Worm (Caenorhabditis elegans) whole organism, late embryonic: Measurements from ENCODE around the gene M176.16.

Source experiments
- ama-1 ChIP-seq: fragments of 150-350 bp; optimal IDR thresholded peaks from 2 replicates; lab custom pipeline; 2014
- ceh-22 ChIP-seq: sonication (generic microtip); optimal IDR thresholded peaks from 2 replicates; lab custom pipeline; 2017; ENCODE audit warnings: missing biosample characterization, missing genetic modification characterization
- ceh-45 ChIP-seq: fragments of 200-800 bp; sonication (Bioruptor generic); IDR thresholded peaks from 2 replicates; pipeline ENCODE4 v1.3.6; 2022; ENCODE audit warnings: missing genetic modification reagents, missing genetic modification characterization, missing compliant biosample characterization
- ets-4 ChIP-seq: sonication (generic microtip); optimal IDR thresholded peaks from 2 replicates; lab custom pipeline; 2016; ENCODE audit warnings: missing genetic modification characterization, missing compliant biosample characterization
- fkh-10 ChIP-seq: fragments of 150-350 bp; optimal IDR thresholded peaks from 2 replicates; lab custom pipeline; 2014; ENCODE audit warnings: missing biosample characterization, missing genetic modification reagents, missing genetic modification characterization
- hlh-13 ChIP-seq: fragments of 200-800 bp; sonication (Bioruptor generic); optimal IDR thresholded peaks from 2 replicates; lab custom pipeline; 2018; ENCODE audit warnings: mild to moderate bottlenecking, missing genetic modification characterization, missing compliant biosample characterization
- nhr-11 ChIP-seq: fragments of 150-350 bp; optimal IDR thresholded peaks from 2 replicates; lab custom pipeline; 2014; ENCODE audit warnings: missing biosample characterization, missing genetic modification characterization
- pat-9 ChIP-seq: fragments of 200-800 bp; sonication (Bioruptor generic); optimal IDR thresholded peaks from 2 replicates; lab custom pipeline; 2018; ENCODE audit warnings: mild to moderate bottlenecking, missing genetic modification characterization, moderate library complexity, missing compliant biosample characterization
- pha-4 ChIP-seq: fragments of 150-350 bp; optimal IDR thresholded peaks from 2 replicates; lab custom pipeline; 2018; ENCODE audit warnings: missing biosample characterization, missing genetic modification reagents, missing genetic modification characterization
- pqm-1 ChIP-seq: sonication (generic microtip); optimal IDR thresholded peaks from 2 replicates; lab custom pipeline; 2016; ENCODE audit warnings: missing genetic modification characterization, missing compliant biosample characterization
- tbx-2 ChIP-seq: sonication (generic microtip); optimal IDR thresholded peaks from 2 replicates; lab custom pipeline; 2016; ENCODE audit warnings: missing genetic modification characterization, missing compliant biosample characterization
- ttx-3 ChIP-seq: sonication (generic microtip); optimal IDR thresholded peaks from 2 replicates; lab custom pipeline; 2016; ENCODE audit warnings: missing genetic modification reagents, missing genetic modification characterization, missing compliant biosample characterization
- unc-42 ChIP-seq: sonication (generic microtip); optimal IDR thresholded peaks from 2 replicates; lab custom pipeline; 2016; ENCODE audit warnings: missing genotype, missing genetic modification characterization, missing compliant biosample characterization

DNA sequence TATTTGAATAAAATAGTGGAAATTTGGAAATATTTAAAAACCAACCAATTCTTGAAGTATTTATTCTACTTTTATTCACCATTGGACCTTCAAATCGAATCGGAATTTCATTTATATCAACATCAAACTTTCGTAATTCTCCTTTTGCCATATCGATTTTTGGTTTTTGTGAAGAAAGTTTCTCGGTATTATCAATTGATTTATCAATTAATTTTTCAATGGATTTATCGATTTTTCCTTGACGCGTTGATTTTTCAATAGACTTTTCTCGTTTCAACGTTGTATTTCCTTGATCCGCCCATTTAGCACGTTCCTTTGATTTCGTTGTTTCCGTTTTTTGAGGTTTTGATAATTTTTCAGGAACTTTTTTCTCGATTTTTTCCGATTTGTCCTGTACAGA, 48.9 kb upstream of the M176.16 start:
- no peak for TF ChIP-seq unc-42 (tag; lab: Kevin White, UChicago)
- TF ChIP-seq pha-4 (tag; lab: Kevin White, UChicago) = no peak
- TF ChIP-seq ttx-3 (tag; lab: Kevin White, UChicago) = no peak
- no peak for TF ChIP-seq ama-1
- TF ChIP-seq nhr-11 (tag; lab: Kevin White, UChicago) = no peak
- no peak for TF ChIP-seq tbx-2 (tag; lab: Kevin White, UChicago)
- TF ChIP-seq ceh-45 (GFP tag; lab: Robert Waterston, UW) = no peak
- TF ChIP-seq pqm-1 (tag; lab: Kevin White, UChicago) = no peak
- TF ChIP-seq pat-9 (tag; lab: Kevin White, UChicago) = no peak
- no peak for TF ChIP-seq ets-4 (tag; lab: Kevin White, UChicago)
- no peak for TF ChIP-seq fkh-10 (GFP tag; lab: Kevin White, UChicago)
- no peak for TF ChIP-seq ceh-22 (tag; lab: Kevin White, UChicago)
- no peak for TF ChIP-seq hlh-13
